Fruit fly (Drosophila melanogaster): ENCODE measurements around the gene Trf4-2.

DNA sequence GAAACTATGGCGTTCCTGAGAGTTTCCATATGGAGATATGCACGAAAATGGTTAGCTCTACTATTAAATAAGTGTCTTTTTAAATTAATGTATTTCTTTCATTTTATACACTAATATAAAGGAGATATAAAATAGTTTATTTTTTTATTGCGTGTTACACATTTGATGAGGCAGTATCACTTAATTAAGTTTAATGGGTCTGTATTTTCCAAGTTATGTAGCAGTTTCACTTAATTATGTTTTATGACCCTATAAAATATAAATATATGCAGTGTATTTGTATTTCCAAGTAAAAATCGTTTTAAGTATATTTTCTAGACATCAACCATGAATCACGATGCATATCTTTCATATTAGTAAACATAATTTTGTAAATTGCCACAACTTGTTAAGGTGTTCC is 41.6 kb downstream of the Trf4-2 start:
- TF ChIP-seq EcR (GFP tag; optimal IDR thresholded peaks at IDR 0.05): no peak
- no peak for TF ChIP-seq CG8478 (optimal IDR thresholded peaks at IDR 0.05)

Measured in whole organism.